Worm (Caenorhabditis elegans) whole organism, L4 larva: ENCODE measurements around the gene gur-5.

Source experiments
- D1046.2 ChIP-seq: fragments of 200-800 bp; sonication (Bioruptor generic); IDR thresholded peaks from 2 replicates; pipeline ENCODE4 v1.3.6; 2022; ENCODE audit warnings: missing genetic modification characterization, missing compliant biosample characterization
- F10B5.3 ChIP-seq: sonication (generic microtip); optimal IDR thresholded peaks from 2 replicates; lab custom pipeline; 2016; ENCODE audit warnings: mild to moderate bottlenecking, missing genetic modification characterization, missing compliant biosample characterization
- F49E8.2 ChIP-seq: sonication (generic microtip); optimal IDR thresholded peaks from 2 replicates; lab custom pipeline; 2016; ENCODE audit warnings: missing compliant biosample characterization, mild to moderate bottlenecking, missing genetic modification characterization, borderline replicate concordance
- R02D3.7 ChIP-seq: fragments of 150-350 bp; sonication (generic microtip); optimal IDR thresholded peaks from 3 replicates; lab custom pipeline; 2014; ENCODE audit warnings: missing biosample characterization, missing genetic modification characterization
- Y105C5A.15 ChIP-seq: fragments of 200-800 bp; sonication (Bioruptor generic); IDR thresholded peaks from 2 replicates; pipeline ENCODE4 v1.3.6; 2022; ENCODE audit warnings: missing genetic modification characterization, missing compliant biosample characterization
- aha-1 ChIP-seq: fragments of 150-350 bp; peaks from one replicate; lab custom pipeline; 2014; ENCODE audit warnings: missing biosample characterization, missing genetic modification characterization
- ceh-28 ChIP-seq: fragments of 150-350 bp; optimal IDR thresholded peaks from 2 replicates; lab custom pipeline; 2014; ENCODE audit warnings: missing biosample characterization, missing genetic modification reagents, missing genetic modification characterization
- ceh-44 ChIP-seq: fragments of 200-800 bp; sonication (Bioruptor generic); IDR thresholded peaks from 2 replicates; pipeline ENCODE4 v1.3.6; 2022; ENCODE audit warnings: missing genetic modification reagents, missing genetic modification characterization, missing compliant biosample characterization
- ceh-62 ChIP-seq: sonication (generic microtip); optimal IDR thresholded peaks from 2 replicates; lab custom pipeline; 2017; ENCODE audit warnings: missing biosample characterization, missing genetic modification characterization
- cey-2 ChIP-seq: sonication (generic microtip); optimal IDR thresholded peaks from 3 replicates; lab custom pipeline; 2017; ENCODE audit warnings: missing genetic modification characterization, mild to moderate bottlenecking, missing compliant biosample characterization, antibody characterized with exemption, borderline replicate concordance; ENCODE audit not compliant: insufficient read depth
- daf-12 ChIP-seq: fragments of 150-350 bp; optimal IDR thresholded peaks from 2 replicates; lab custom pipeline; 2014; ENCODE audit warnings: missing biosample characterization, missing genetic modification reagents, missing genetic modification characterization
- daf-16 ChIP-seq, 3 experiments: sonication (generic microtip); optimal IDR thresholded peaks; 2 replicates each; lab custom pipeline; 2016 to 2017; ENCODE audit warnings: missing genetic modification characterization in 3 of 3, missing genetic modification reagents in 3 of 3, mild to moderate bottlenecking in 2 of 3, missing compliant biosample characterization in 2 of 3, missing biosample characterization in 1 of 3, moderate library complexity in 1 of 3
- dmd-6 ChIP-seq: fragments of 200-800 bp; sonication (Bioruptor generic); IDR thresholded peaks from 2 replicates; pipeline ENCODE4 v1.3.6; 2022; ENCODE audit warnings: missing genetic modification reagents, missing genetic modification characterization, missing compliant biosample characterization
- dmd-8 ChIP-seq: fragments of 200-800 bp; sonication (Bioruptor generic); IDR thresholded peaks from 2 replicates; pipeline ENCODE4 v1.3.6; 2022; ENCODE audit warnings: missing genetic modification characterization, missing compliant biosample characterization
- dve-1 ChIP-seq: sonication (generic microtip); optimal IDR thresholded peaks from 2 replicates; lab custom pipeline; 2017; ENCODE audit warnings: antibody characterized with exemption, mild to moderate bottlenecking, missing genetic modification characterization, missing compliant biosample characterization; ENCODE audit not compliant: insufficient read depth
- gei-8 ChIP-seq: fragments of 200-800 bp; sonication (Bioruptor generic); optimal IDR thresholded peaks from 2 replicates; lab custom pipeline; 2018; ENCODE audit warnings: mild to moderate bottlenecking, missing genetic modification characterization, missing compliant biosample characterization
- hif-1 ChIP-seq, 2 experiments: sonication (generic microtip); optimal IDR thresholded peaks; 2 replicates each; lab custom pipeline; 2016 to 2017; ENCODE audit warnings: missing compliant biosample characterization in 2 of 2, missing genetic modification characterization in 2 of 2, missing genetic modification reagents in 2 of 2, missing genotype in 2 of 2, mild to moderate bottlenecking in 1 of 2
- hlh-11 ChIP-seq: fragments of 200-800 bp; sonication (Bioruptor generic); optimal IDR thresholded peaks from 2 replicates; lab custom pipeline; 2018; ENCODE audit warnings: mild to moderate bottlenecking, missing genetic modification characterization, missing compliant biosample characterization
- hlh-30 ChIP-seq: sonication (generic microtip); optimal IDR thresholded peaks from 2 replicates; lab custom pipeline; 2017; ENCODE audit warnings: antibody characterized with exemption, mild to moderate bottlenecking, missing genetic modification characterization, missing compliant biosample characterization; ENCODE audit not compliant: insufficient read depth
- lin-1 ChIP-seq: fragments of 200-800 bp; sonication (Bioruptor generic); IDR thresholded peaks from 2 replicates; pipeline ENCODE4 v1.3.6; 2022; ENCODE audit warnings: missing genetic modification reagents, missing genetic modification characterization, missing compliant biosample characterization
- lin-13 ChIP-seq: fragments of 150-350 bp; optimal IDR thresholded peaks from 2 replicates; lab custom pipeline; 2014; ENCODE audit warnings: missing biosample characterization, missing genetic modification reagents, missing genetic modification characterization
- lin-38 ChIP-seq: fragments of 200-800 bp; sonication (Bioruptor generic); IDR thresholded peaks from 2 replicates; pipeline ENCODE4 v1.3.6; 2022; ENCODE audit warnings: missing genetic modification reagents, missing genetic modification characterization, missing compliant biosample characterization
- lin-39 ChIP-seq: fragments of 150-350 bp; optimal IDR thresholded peaks from 2 replicates; lab custom pipeline; 2014; ENCODE audit warnings: missing biosample characterization, missing genetic modification reagents, missing genetic modification characterization
- lir-3 ChIP-seq: sonication (generic microtip); optimal IDR thresholded peaks from 2 replicates; lab custom pipeline; 2016; ENCODE audit warnings: mild to moderate bottlenecking, missing genetic modification characterization, missing compliant biosample characterization
- lsy-2 ChIP-seq, 2 experiments: fragments of 150-350 bp in 1 of 2; sonication (generic microtip) in 1 of 2; optimal IDR thresholded peaks; 2 replicates each; lab custom pipeline; 2014 to 2017; ENCODE audit warnings: missing biosample characterization in 2 of 2, missing genetic modification characterization in 2 of 2
- mdl-1 ChIP-seq, 2 experiments: fragments of 150-350 bp in 1 of 2; sonication (generic microtip) in 1 of 2; optimal IDR thresholded peaks; 2 replicates each; lab custom pipeline; 2014 to 2017; ENCODE audit warnings: missing biosample characterization in 2 of 2, missing genetic modification characterization in 2 of 2
- mep-1 ChIP-seq: fragments of 150-350 bp; sonication (generic microtip); optimal IDR thresholded peaks from 3 replicates; lab custom pipeline; 2014; ENCODE audit warnings: missing biosample characterization, missing genetic modification characterization
- nhr-10 ChIP-seq: fragments of 150-350 bp; optimal IDR thresholded peaks from 2 replicates; lab custom pipeline; 2014; ENCODE audit warnings: missing biosample characterization, missing genetic modification characterization
- nhr-102 ChIP-seq: sonication (generic microtip); optimal IDR thresholded peaks from 2 replicates; lab custom pipeline; 2016; ENCODE audit warnings: mild to moderate bottlenecking, missing genetic modification characterization, moderate library complexity, missing compliant biosample characterization
- nhr-11 ChIP-seq: fragments of 150-350 bp; optimal IDR thresholded peaks from 2 replicates; lab custom pipeline; 2014; ENCODE audit warnings: missing biosample characterization, missing genetic modification characterization
- nhr-28 ChIP-seq: fragments of 150-350 bp; optimal IDR thresholded peaks from 2 replicates; lab custom pipeline; 2014; ENCODE audit warnings: missing biosample characterization, missing genetic modification characterization
- nhr-48 ChIP-seq: sonication (generic microtip); optimal IDR thresholded peaks from 2 replicates; lab custom pipeline; 2016; ENCODE audit warnings: mild to moderate bottlenecking, missing genetic modification characterization, missing compliant biosample characterization
- nhr-6 ChIP-seq: fragments of 150-350 bp; optimal IDR thresholded peaks from 2 replicates; lab custom pipeline; 2014; ENCODE audit warnings: missing biosample characterization, missing genetic modification characterization
- nhr-76 ChIP-seq: fragments of 150-350 bp; optimal IDR thresholded peaks from 2 replicates; lab custom pipeline; 2014; ENCODE audit warnings: missing biosample characterization, missing genetic modification characterization
- nhr-77 ChIP-seq: fragments of 150-350 bp; optimal IDR thresholded peaks from 2 replicates; lab custom pipeline; 2014; ENCODE audit warnings: missing biosample characterization, missing genetic modification characterization
- pha-4 ChIP-seq, 2 experiments: fragments of 150-350 bp in 1 of 2; fragments of 200-800 bp in 1 of 2; sonication (Bioruptor generic) in 1 of 2; IDR thresholded peaks in 1 of 2; optimal IDR thresholded peaks in 1 of 2; 2 replicates each; pipeline versions ENCODE4 v1.3.6 to Lab custom; 2014 to 2022; ENCODE audit warnings: missing genetic modification characterization in 2 of 2, missing genetic modification reagents in 2 of 2, missing biosample characterization in 1 of 2, missing compliant biosample characterization in 1 of 2
- php-3 ChIP-seq: fragments of 200-800 bp; sonication (Bioruptor generic); IDR thresholded peaks from 2 replicates; pipeline ENCODE4 v1.3.6; 2022; ENCODE audit warnings: missing genetic modification reagents, missing genetic modification characterization, missing compliant biosample characterization
- pqm-1 ChIP-seq: sonication (generic microtip); optimal IDR thresholded peaks from 2 replicates; lab custom pipeline; 2017; ENCODE audit warnings: missing biosample characterization, missing genetic modification characterization
- rbr-2 ChIP-seq: sonication (generic microtip); optimal IDR thresholded peaks from 2 replicates; lab custom pipeline; 2016; ENCODE audit warnings: missing genotype, missing genetic modification characterization, missing compliant biosample characterization
- spr-1 ChIP-seq: sonication (generic microtip); optimal IDR thresholded peaks from 2 replicates; lab custom pipeline; 2016; ENCODE audit warnings: mild to moderate bottlenecking, missing genetic modification characterization, missing compliant biosample characterization
- unc-62 ChIP-seq, 3 experiments: fragments of 150-350 bp in 1 of 3; sonication (generic microtip); optimal IDR thresholded peaks in 2 of 3; peaks in 1 of 3; 1 replicate in 1 of 3; 2 replicates in 2 of 3; lab custom pipeline; 2014 to 2017; ENCODE audit warnings: missing biosample characterization in 3 of 3, missing genetic modification characterization in 3 of 3, missing genetic modification reagents in 3 of 3, missing genotype in 1 of 3
- vab-7 ChIP-seq: fragments of 200-800 bp; sonication (Bioruptor generic); IDR thresholded peaks from 2 replicates; pipeline ENCODE4 v1.3.6; 2022; ENCODE audit warnings: missing genetic modification reagents, missing genetic modification characterization, missing compliant biosample characterization
- zfp-2 ChIP-seq: sonication (generic microtip); optimal IDR thresholded peaks from 2 replicates; lab custom pipeline; 2016; ENCODE audit warnings: mild to moderate bottlenecking, missing genetic modification characterization, missing compliant biosample characterization
- zip-2 ChIP-seq: fragments of 150-350 bp; optimal IDR thresholded peaks from 2 replicates; lab custom pipeline; 2014; ENCODE audit warnings: missing biosample characterization, missing genetic modification characterization

Gene gur-5

ce11 chrII:5323773-5324172 lies 38.6 kb downstream of the gur-5 start:
- no peak for TF ChIP-seq F49E8.2 (tag; lab: Kevin White, UChicago)
- peak; percentile 91 for TF ChIP-seq hlh-11
- TF ChIP-seq mep-1 (tag; lab: Kevin White, UChicago) = peak; percentile 22
- TF ChIP-seq php-3 (GFP tag; lab: Robert Waterston, UW) = peak; percentile 73
- TF ChIP-seq ceh-28 (tag; lab: Kevin White, UChicago) = no peak
- TF ChIP-seq pqm-1 (tag; lab: Kevin White, UChicago) = peak; percentile 100
- peak in 1 of 2 experiments; percentile 32 for TF ChIP-seq daf-16 (GFP tag; optimal IDR thresholded peaks at IDR 0.05; lab: Kevin White, UChicago)
- peak; percentile 96 for TF ChIP-seq daf-16 (tag; optimal IDR thresholded peaks at IDR 0.05; lab: Kevin White, UChicago)
- TF ChIP-seq nhr-76 = no peak
- peak; percentile 82 for TF ChIP-seq nhr-48 (tag; lab: Kevin White, UChicago)
- TF ChIP-seq R02D3.7 = no peak
- TF ChIP-seq nhr-77 = peak; percentile 84
- TF ChIP-seq hif-1 (tag; optimal IDR thresholded peaks at IDR 0.05; lab: Kevin White, UChicago) = peak in 1 of 2 experiments; percentile 36
- peak; percentile 56 for TF ChIP-seq hlh-30 (tag; lab: Kevin White, UChicago)
- no peak for TF ChIP-seq lin-13 (GFP tag; lab: Kevin White, UChicago)
- no peak for TF ChIP-seq D1046.2 (GFP tag; lab: Robert Waterston, UW)
- peak; percentile 87 for TF ChIP-seq nhr-28
- no peak for TF ChIP-seq lir-3
- TF ChIP-seq nhr-11 (tag; lab: Kevin White, UChicago) = no peak
- TF ChIP-seq nhr-102 (tag; lab: Kevin White, UChicago) = peak; percentile 69
- TF ChIP-seq nhr-10 = peak; percentile 70
- peak in 1 of 2 experiments; percentile 34 for TF ChIP-seq lsy-2 (tag; optimal IDR thresholded peaks at IDR 0.05; lab: Kevin White, UChicago)
- peak; percentile 3 for TF ChIP-seq nhr-6 (tag; lab: Kevin White, UChicago)
- TF ChIP-seq Y105C5A.15 = no peak
- 0 out of 2 replicates have a peak, but pooled peaks have one; percentile 54 for TF ChIP-seq lin-1 (GFP tag; lab: Robert Waterston, UW)
- TF ChIP-seq zfp-2 (tag; lab: Kevin White, UChicago) = no peak
- peak; percentile 29; the same call in 1 of the 2 replicates for TF ChIP-seq pha-4 (GFP tag; IDR thresholded peaks at IDR 0.05; lab: Robert Waterston, UW)
- TF ChIP-seq pha-4 (tag; optimal IDR thresholded peaks at IDR 0.05; lab: Kevin White, UChicago) = no peak
- no peak for TF ChIP-seq vab-7
- TF ChIP-seq dmd-6 (GFP tag; lab: Robert Waterston, UW) = peak; percentile 92
- TF ChIP-seq dve-1 (tag; lab: Kevin White, UChicago) = peak; percentile 86

ce11 chrII:5324653-5325052 lies 39.5 kb downstream of the gur-5 start:
- no peak for TF ChIP-seq daf-16 (GFP tag; optimal IDR thresholded peaks at IDR 0.05; lab: Kevin White, UChicago)
- peak; percentile 70 for TF ChIP-seq daf-16 (tag; optimal IDR thresholded peaks at IDR 0.05; lab: Kevin White, UChicago)
- no peak for TF ChIP-seq hlh-30 (tag; lab: Kevin White, UChicago)
- TF ChIP-seq unc-62 (GFP tag; optimal IDR thresholded peaks at IDR 0.05 in 1 of 2; lab: Kevin White, UChicago) = peak in 1 of 2 experiments; percentile 93
- no peak for TF ChIP-seq unc-62 (tag; optimal IDR thresholded peaks at IDR 0.05; lab: Kevin White, UChicago)
- peak; percentile 8 for TF ChIP-seq nhr-28

- peak in 1 of 2 experiments; percentile 48 for TF ChIP-seq hif-1 (tag; optimal IDR thresholded peaks at IDR 0.05; lab: Kevin White, UChicago)
- TF ChIP-seq ceh-62 = no peak
- TF ChIP-seq rbr-2 (tag; lab: Kevin White, UChicago) = peak; percentile 70
- no peak for TF ChIP-seq pqm-1 (tag; lab: Kevin White, UChicago)
- no peak for TF ChIP-seq lin-39 (tag; lab: Kevin White, UChicago)
- peak; percentile 54 for TF ChIP-seq nhr-48 (tag; lab: Kevin White, UChicago)
- peak; percentile 3 for TF ChIP-seq gei-8
- TF ChIP-seq cey-2 (tag; lab: Kevin White, UChicago) = no peak
- TF ChIP-seq zfp-2 (tag; lab: Kevin White, UChicago) = no peak
- TF ChIP-seq aha-1 (tag; lab: Kevin White, UChicago) = peak; percentile 58
- 0 out of 2 replicates have a peak, but pooled peaks have one; percentile 20 for TF ChIP-seq lin-38 (GFP tag; lab: Robert Waterston, UW)
- peak; percentile 40 to 71 for TF ChIP-seq lsy-2 (tag; optimal IDR thresholded peaks at IDR 0.05; lab: Kevin White, UChicago)
- peak; percentile 18 for TF ChIP-seq lin-13 (GFP tag; lab: Kevin White, UChicago)
- no peak for TF ChIP-seq dmd-8 (GFP tag; lab: Robert Waterston, UW)
- TF ChIP-seq zip-2 (tag; lab: Kevin White, UChicago) = no peak
- peak in 1 of 2 experiments; percentile 69 for TF ChIP-seq mdl-1 (tag; optimal IDR thresholded peaks at IDR 0.05; lab: Kevin White, UChicago)
- no peak; the same call in 1 of the 2 replicates for TF ChIP-seq ceh-44 (GFP tag; lab: Robert Waterston, UW)
- no peak for TF ChIP-seq F10B5.3 (tag; lab: Kevin White, UChicago)
- TF ChIP-seq daf-16 (GFP tag; optimal IDR thresholded peaks at IDR 0.05; lab: Kevin White, UChicago) = no peak
- TF ChIP-seq daf-16 (tag; optimal IDR thresholded peaks at IDR 0.05; lab: Kevin White, UChicago) = peak; percentile 58
- no peak for TF ChIP-seq daf-12 (tag; lab: Kevin White, UChicago)
- no peak for TF ChIP-seq spr-1
Observed at ce11 chrII:5326024-5326627, 41.0 kb downstream of the gur-5 start.
